Worm (Caenorhabditis elegans): ENCODE measurements around the gene srbc-5.

DNA sequence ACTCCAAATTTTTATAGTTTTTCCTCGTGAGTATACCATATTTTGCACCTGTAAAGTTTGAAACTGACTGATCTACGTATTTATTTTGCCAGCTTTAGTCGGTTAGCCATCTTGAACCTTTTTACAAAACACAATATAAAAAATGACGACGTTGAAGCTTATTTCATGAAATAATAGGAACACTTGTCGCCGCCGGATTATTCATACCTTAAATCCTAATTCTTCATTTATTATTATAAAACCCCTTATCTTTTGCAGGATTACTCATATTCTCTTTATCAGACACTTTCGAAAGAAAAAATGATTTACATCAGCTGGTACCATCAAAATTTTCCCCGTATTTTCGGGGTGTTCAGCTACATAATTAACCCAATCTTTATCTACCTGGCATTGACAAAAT, 12.7 kb upstream of the srbc-5 start, which contains the start of gene srj-8:
- no peak for TF ChIP-seq him-1 (tag; optimal IDR thresholded peaks at IDR 0.05)
- no peak for TF ChIP-seq dao-5 (tag; optimal IDR thresholded peaks at IDR 0.05)
